Worm (Caenorhabditis elegans): ENCODE results near the gene F08B12.4.

ce11 chrX:11409457-11409856, 1.9 kb upstream of the F08B12.4 start:
- TF ChIP-seq mdl-1 (tag; optimal IDR thresholded peaks at IDR 0.05) (no peak), egl-5 (tag; optimal IDR thresholded peaks at IDR 0.05) (peak; percentile 86), lin-39 (tag; optimal IDR thresholded peaks at IDR 0.05) (no peak), unc-62 (GFP tag; optimal IDR thresholded peaks at IDR 0.05) (no peak), snpc-4 (tag; optimal IDR thresholded peaks at IDR 0.05) (no peak), lin-15B (tag; optimal IDR thresholded peaks at IDR 0.05) (no peak)

All from whole organism, L3 larva.